Fruit fly (Drosophila melanogaster) whole organism, embryonic: ENCODE data around the gene CG42815.

Experiments used
- Aef1 ChIP-seq: fragments of 200-800 bp; sonication (Bioruptor generic); IDR thresholded peaks from 3 replicates; pipeline ENCODE4 v1.3.6; 2022; ENCODE audit warnings: missing biosample characterization, missing genetic modification characterization
- CG13624 ChIP-seq: fragments of 200-800 bp; sonication (Bioruptor generic); optimal IDR thresholded peaks from 2 replicates; lab custom pipeline; 2016; ENCODE audit warnings: missing biosample characterization, missing genetic modification characterization
- CG18599 ChIP-seq: fragments of 200-800 bp; sonication (Bioruptor generic); optimal IDR thresholded peaks from 3 replicates; lab custom pipeline; 2017; ENCODE audit warnings: missing biosample characterization, missing genetic modification characterization, mild to moderate bottlenecking, moderate library complexity, missing genetic modification reagents
- CG33557 ChIP-seq: fragments of 200-800 bp; sonication (Bioruptor generic); optimal IDR thresholded peaks from 2 replicates; lab custom pipeline; 2019; ENCODE audit warnings: missing biosample characterization, mild to moderate bottlenecking, missing genetic modification characterization, moderate library complexity
- CG34422 ChIP-seq: fragments of 200-800 bp; sonication (Bioruptor generic); IDR thresholded peaks from 3 replicates; pipeline ENCODE4 v1.3.6; 2022; ENCODE audit warnings: missing biosample characterization, missing genetic modification characterization
- CG6854 ChIP-seq: fragments of 200-800 bp; sonication (Bioruptor generic); optimal IDR thresholded peaks from 3 replicates; lab custom pipeline; 2017; ENCODE audit warnings: missing biosample characterization, mild to moderate bottlenecking, missing genetic modification characterization
- CTCF ChIP-seq: fragments of 200-800 bp; sonication (Bioruptor generic); optimal IDR thresholded peaks from 2 replicates; lab custom pipeline; 2017; ENCODE audit warnings: missing biosample characterization, mild to moderate bottlenecking, missing genetic modification characterization, moderate library complexity
- D ChIP-seq, 2 experiments: fragments of 200-800 bp in 1 of 2; fragments of >200 bp in 1 of 2; sonication (Bioruptor generic) in 1 of 2; optimal IDR thresholded peaks; 2 replicates in 1 of 2; 3 replicates in 1 of 2; lab custom pipeline; 2017; ENCODE audit warnings: mild to moderate bottlenecking in 1 of 2, missing biosample characterization in 1 of 2, missing genetic modification characterization in 1 of 2, missing genetic modification reagents in 1 of 2
- ash1 ChIP-seq: fragments of 200-800 bp; sonication (Bioruptor generic); optimal IDR thresholded peaks from 2 replicates; lab custom pipeline; 2018; ENCODE audit warnings: missing biosample characterization, mild to moderate bottlenecking, missing genetic modification characterization
- chm ChIP-seq: fragments of 200-800 bp; sonication (Bioruptor generic); IDR thresholded peaks from 2 replicates; pipeline ENCODE4 v1.3.6; 2022; ENCODE audit warnings: missing biosample characterization, missing genetic modification characterization
- ems ChIP-seq: fragments of 200-800 bp; sonication (Bioruptor generic); optimal IDR thresholded peaks from 3 replicates; lab custom pipeline; 2016; ENCODE audit warnings: missing biosample characterization, missing genetic modification characterization
- repo ChIP-seq: fragments of 200-800 bp; sonication (Bioruptor generic); optimal IDR thresholded peaks from 2 replicates; lab custom pipeline; 2016; ENCODE audit warnings: missing biosample characterization, missing genetic modification characterization
- tin ChIP-seq: fragments of 200-800 bp; sonication (Bioruptor generic); optimal IDR thresholded peaks from 3 replicates; lab custom pipeline; 2016; ENCODE audit warnings: missing biosample characterization, missing genetic modification characterization

- TF ChIP-seq tin (GFP tag; lab: Kevin White, UChicago) (no peak), CG13624 (GFP tag; lab: Kevin White, UChicago) (no peak), D (optimal IDR thresholded peaks at IDR 0.05; lab: Kevin White, UChicago) (no peak), D (GFP tag; optimal IDR thresholded peaks at IDR 0.05; lab: Kevin White, UChicago) (no peak), chm (GFP tag; lab: Robert Waterston, UW) (peak; percentile 39; the same call in 1 of the 2 replicates), Aef1 (GFP tag; lab: Robert Waterston, UW) (no peak), CG6854 (no peak), CG18599 (GFP tag; lab: Kevin White, UChicago) (no peak), ash1 (GFP tag; lab: Kevin White, UChicago) (no peak), CG33557 (GFP tag; lab: Kevin White, UChicago) (no peak), CG34422 (no peak), ems (no peak), repo (no peak), CTCF (GFP tag; lab: Kevin White, UChicago) (no peak)
Observed at dm6 chr3L:17763987-17764386, 27.3 kb downstream of the CG42815 start, which contains the start of the genes Adgf-A and Adgf-A2.
